Worm (Caenorhabditis elegans): Measurements from ENCODE around the gene F16G10.2.

Gene F16G10.2

ce11 chrII:2378465-2379009 lies 3.5 kb downstream of the F16G10.2 start (continued):
- no peak for TF ChIP-seq snpc-4 (GFP tag; optimal IDR thresholded peaks at IDR 0.05)
- peak in 1 of 4 experiments; percentile 44 for TF ChIP-seq snpc-4 (tag; optimal IDR thresholded peaks at IDR 0.05)
- TF ChIP-seq bed-2 (GFP tag; IDR thresholded peaks at IDR 0.05), result no peak
- peak; percentile 12 for TF ChIP-seq ztf-18 (tag; optimal IDR thresholded peaks at IDR 0.05)
- 0 out of 2 replicates have a peak, but pooled peaks have one; percentile 2 for TF ChIP-seq ceh-40 (GFP tag; IDR thresholded peaks at IDR 0.05)
- TF ChIP-seq rec-8 (tag; optimal IDR thresholded peaks at IDR 0.05), result no peak
- TF ChIP-seq egl-44 (GFP tag; IDR thresholded peaks at IDR 0.05), result peak; percentile 97
- no peak for TF ChIP-seq him-1 (tag; optimal IDR thresholded peaks at IDR 0.05)
- TF ChIP-seq C17E4.6 (GFP tag; IDR thresholded peaks at IDR 0.05), result no peak
- peak; percentile 3 for TF ChIP-seq attf-5 (GFP tag; optimal IDR thresholded peaks at IDR 0.05)
- no peak for TF ChIP-seq T26A5.8 (tag; optimal IDR thresholded peaks at IDR 0.05)
- TF ChIP-seq K11D2.4 (GFP tag; IDR thresholded peaks at IDR 0.05), result 0 out of 2 replicates have a peak, but pooled peaks have one; percentile 20
- TF ChIP-seq Y53G8AR.9 (GFP tag; conservative IDR thresholded peaks at IDR 0.05), result 0 out of 2 replicates have a peak, but pooled peaks have one; percentile 55
- TF ChIP-seq F23B12.7 (tag; optimal IDR thresholded peaks at IDR 0.05; ENCODE audit: insufficient read depth), result no peak
- TF ChIP-seq lin-40 (tag; optimal IDR thresholded peaks at IDR 0.05), result no peak
- TF ChIP-seq nhr-80 (tag; optimal IDR thresholded peaks at IDR 0.05), result peak; percentile 100
- peak; percentile 64 for TF ChIP-seq sptf-2 (GFP tag; optimal IDR thresholded peaks at IDR 0.05)
- peak; percentile 65 for TF ChIP-seq tbp1 (GFP tag; optimal IDR thresholded peaks at IDR 0.05)
- no peak for TF ChIP-seq F37B4.10 (GFP tag; IDR thresholded peaks at IDR 0.05)
- TF ChIP-seq ztf-22 (GFP tag; optimal IDR thresholded peaks at IDR 0.05), result peak; percentile 100
- no peak for TF ChIP-seq zfh-2 (GFP tag; conservative IDR thresholded peaks at IDR 0.05)
- TF ChIP-seq gei-17 (GFP tag; optimal IDR thresholded peaks at IDR 0.05), result peak; percentile 61
- no peak for TF ChIP-seq hlh-12 (tag; optimal IDR thresholded peaks at IDR 0.05)
- TF ChIP-seq bed-1 (GFP tag; IDR thresholded peaks at IDR 0.05), result no peak

ce11 chrII:2379673-2380072 lies 4.6 kb downstream of the F16G10.2 start:
- no peak for TF ChIP-seq him-1 (tag; optimal IDR thresholded peaks at IDR 0.05)
- TF ChIP-seq zfh-2 (GFP tag; conservative IDR thresholded peaks at IDR 0.05), result no peak; the same call in 1 of the 2 replicates
- TF ChIP-seq madf-3 (GFP tag; IDR thresholded peaks at IDR 0.05), result no peak
- TF ChIP-seq egrh-3 (GFP tag; IDR thresholded peaks at IDR 0.05), result peak; percentile 55; the same call in 1 of the 2 replicates

ce11 chrII:2380174-2380573 lies 5.1 kb downstream of the F16G10.2 start, which contains the start of gene F16G10.7:
F16G10.7 (minus strand) TSS chrII:2380274.
- TF ChIP-seq ztf-26 (tag; optimal IDR thresholded peaks at IDR 0.05) (no peak), bed-1 (GFP tag; IDR thresholded peaks at IDR 0.05) (no peak), rec-8 (tag; optimal IDR thresholded peaks at IDR 0.05) (no peak), lag-1 (GFP tag; IDR thresholded peaks at IDR 0.05) (no peak), mes-4 (tag; optimal IDR thresholded peaks at IDR 0.05) (no peak), lin-54 (GFP tag; optimal IDR thresholded peaks at IDR 0.05) (no peak), athp-1 (tag; optimal IDR thresholded peaks at IDR 0.05) (no peak), K11D2.4 (GFP tag; IDR thresholded peaks at IDR 0.05) (no peak), ceh-58 (GFP tag; IDR thresholded peaks at IDR 0.05) (no peak), let-526 (GFP tag; IDR thresholded peaks at IDR 0.05) (no peak), nhr-27 (tag; optimal IDR thresholded peaks at IDR 0.05) (no peak), ekl-4 (GFP tag; IDR thresholded peaks at IDR 0.05) (no peak), egl-44 (GFP tag; IDR thresholded peaks at IDR 0.05) (no peak), dpl-1 (GFP tag; optimal IDR thresholded peaks at IDR 0.05) (no peak), F10E7.11 (tag; optimal IDR thresholded peaks at IDR 0.05) (no peak), nhr-90 (tag; optimal IDR thresholded peaks at IDR 0.05) (no peak)

Measured in whole organism, young adult.